Worm (Caenorhabditis elegans) whole organism, mixed stage, embryonic: Measurements from ENCODE around the gene asp-3.

Experiments used
- M03D4.4 ChIP-seq: sonication (generic microtip); optimal IDR thresholded peaks from 2 replicates; lab custom pipeline; 2017; ENCODE audit warnings: mild to moderate bottlenecking, missing genetic modification characterization, missing compliant biosample characterization
- bed-3 ChIP-seq: fragments of 200-800 bp; sonication (Bioruptor generic); optimal IDR thresholded peaks from 3 replicates; lab custom pipeline; 2018; ENCODE audit warnings: mild to moderate bottlenecking, missing genetic modification characterization, moderate library complexity, missing compliant biosample characterization
- ceh-43 ChIP-seq: fragments of 200-800 bp; sonication (Bioruptor generic); optimal IDR thresholded peaks from 2 replicates; lab custom pipeline; 2018; ENCODE audit warnings: mild to moderate bottlenecking, missing genetic modification characterization, moderate library complexity, missing compliant biosample characterization
- ceh-83 ChIP-seq: fragments of 200-800 bp; sonication (Bioruptor generic); optimal IDR thresholded peaks from 2 replicates; lab custom pipeline; 2018; ENCODE audit warnings: mild to moderate bottlenecking, missing genetic modification characterization, missing compliant biosample characterization
- ces-1 ChIP-seq: fragments of 150-350 bp; optimal IDR thresholded peaks from 2 replicates; lab custom pipeline; 2014; ENCODE audit warnings: missing biosample characterization, missing genetic modification reagents, missing genetic modification characterization
- cnd-1 ChIP-seq: fragments of 200-800 bp; sonication (Bioruptor generic); optimal IDR thresholded peaks from 2 replicates; lab custom pipeline; 2018; ENCODE audit warnings: mild to moderate bottlenecking, missing genetic modification characterization, missing compliant biosample characterization
- drap-1 ChIP-seq: fragments of 200-800 bp; sonication (Bioruptor generic); optimal IDR thresholded peaks from 3 replicates; lab custom pipeline; 2018; ENCODE audit warnings: mild to moderate bottlenecking, missing genetic modification characterization, missing compliant biosample characterization
- elt-3 ChIP-seq: fragments of 150-350 bp; optimal IDR thresholded peaks from 2 replicates; lab custom pipeline; 2014; ENCODE audit warnings: missing biosample characterization, missing genetic modification characterization
- flh-1 ChIP-seq: fragments of 200-800 bp; sonication (Bioruptor generic); optimal IDR thresholded peaks from 2 replicates; lab custom pipeline; 2018; ENCODE audit warnings: mild to moderate bottlenecking, missing genetic modification characterization, moderate library complexity, missing compliant biosample characterization
- ham-2 ChIP-seq: fragments of 200-800 bp; sonication (Bioruptor generic); optimal IDR thresholded peaks from 2 replicates; lab custom pipeline; 2018; ENCODE audit warnings: mild to moderate bottlenecking, missing genetic modification characterization, missing compliant biosample characterization
- hlh-1 ChIP-seq: fragments of 150-350 bp; optimal IDR thresholded peaks from 2 replicates; lab custom pipeline; 2014; ENCODE audit warnings: missing biosample characterization, missing genetic modification reagents, missing genetic modification characterization
- lin-13 ChIP-seq: fragments of 150-350 bp; optimal IDR thresholded peaks from 2 replicates; lab custom pipeline; 2014; ENCODE audit warnings: missing biosample characterization, missing genetic modification characterization
- lin-32 ChIP-seq: fragments of 200-800 bp; sonication (Bioruptor generic); optimal IDR thresholded peaks from 2 replicates; lab custom pipeline; 2018; ENCODE audit warnings: mild to moderate bottlenecking, missing genetic modification characterization, missing compliant biosample characterization
- lsy-2 ChIP-seq: fragments of 150-350 bp; optimal IDR thresholded peaks from 2 replicates; lab custom pipeline; 2014; ENCODE audit warnings: missing biosample characterization, missing genetic modification characterization
- mab-5 ChIP-seq: fragments of 150-350 bp; optimal IDR thresholded peaks from 2 replicates; lab custom pipeline; 2014; ENCODE audit warnings: missing biosample characterization, missing genetic modification characterization
- nhr-12 ChIP-seq: fragments of 150-350 bp; optimal IDR thresholded peaks from 2 replicates; lab custom pipeline; 2014; ENCODE audit warnings: missing biosample characterization, missing genetic modification characterization
- nhr-2 ChIP-seq: fragments of 150-350 bp; optimal IDR thresholded peaks from 2 replicates; lab custom pipeline; 2014; ENCODE audit warnings: missing biosample characterization, missing genetic modification characterization
- nhr-237 ChIP-seq: fragments of 150-350 bp; optimal IDR thresholded peaks from 2 replicates; lab custom pipeline; 2014; ENCODE audit warnings: missing biosample characterization, missing genetic modification characterization
- pha-4 ChIP-seq: fragments of 150-350 bp; optimal IDR thresholded peaks from 2 replicates; lab custom pipeline; 2018; ENCODE audit warnings: missing biosample characterization, missing genetic modification reagents, missing genetic modification characterization
- sem-2 ChIP-seq: fragments of 200-800 bp; sonication (Bioruptor generic); optimal IDR thresholded peaks from 2 replicates; lab custom pipeline; 2018; ENCODE audit warnings: mild to moderate bottlenecking, missing genetic modification characterization, missing compliant biosample characterization
- snpc-4 ChIP-seq: fragments of 150-350 bp; optimal IDR thresholded peaks from 2 replicates; lab custom pipeline; 2014; ENCODE audit warnings: missing biosample characterization, missing genetic modification characterization
- sptf-1 ChIP-seq: sonication (generic microtip); optimal IDR thresholded peaks from 2 replicates; lab custom pipeline; 2017; ENCODE audit warnings: mild to moderate bottlenecking, missing genetic modification characterization, moderate library complexity, missing compliant biosample characterization
- unc-120 ChIP-seq: sonication (generic microtip); optimal IDR thresholded peaks from 2 replicates; lab custom pipeline; 2017; ENCODE audit warnings: missing genetic modification characterization, missing compliant biosample characterization; ENCODE audit not compliant: poor library complexity, severe bottlenecking
- unc-39 ChIP-seq: fragments of 150-350 bp; optimal IDR thresholded peaks from 2 replicates; lab custom pipeline; 2014; ENCODE audit warnings: missing biosample characterization, missing genetic modification characterization
- ztf-11 ChIP-seq: fragments of 150-350 bp; optimal IDR thresholded peaks from 2 replicates; lab custom pipeline; 2014; ENCODE audit warnings: missing biosample characterization, missing genetic modification characterization

asp-3 gene

DNA sequence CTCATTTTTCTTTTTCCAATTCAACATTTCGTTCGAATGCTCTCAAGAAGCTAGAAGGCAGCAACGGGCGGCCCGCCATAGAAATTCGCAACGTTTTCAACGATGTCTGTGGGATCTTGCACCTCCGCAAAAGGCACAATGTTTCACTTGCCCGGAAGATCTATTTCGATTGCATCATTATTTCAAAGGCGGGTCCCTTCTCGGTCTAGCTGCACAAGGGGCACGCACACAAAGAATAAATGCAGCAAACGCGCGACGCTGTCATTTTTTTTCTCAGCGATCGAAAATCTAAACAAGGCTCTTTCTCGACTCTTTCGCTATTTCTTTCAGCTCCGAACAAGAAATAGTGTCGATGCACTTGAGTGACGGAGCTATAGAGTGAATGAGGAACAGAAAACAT lies 45.9 kb upstream of the asp-3 start:
- TF ChIP-seq ces-1 (GFP tag; lab: Kevin White, UChicago) (peak; percentile 1), ztf-11 (tag; lab: Kevin White, UChicago) (no peak)

DNA sequence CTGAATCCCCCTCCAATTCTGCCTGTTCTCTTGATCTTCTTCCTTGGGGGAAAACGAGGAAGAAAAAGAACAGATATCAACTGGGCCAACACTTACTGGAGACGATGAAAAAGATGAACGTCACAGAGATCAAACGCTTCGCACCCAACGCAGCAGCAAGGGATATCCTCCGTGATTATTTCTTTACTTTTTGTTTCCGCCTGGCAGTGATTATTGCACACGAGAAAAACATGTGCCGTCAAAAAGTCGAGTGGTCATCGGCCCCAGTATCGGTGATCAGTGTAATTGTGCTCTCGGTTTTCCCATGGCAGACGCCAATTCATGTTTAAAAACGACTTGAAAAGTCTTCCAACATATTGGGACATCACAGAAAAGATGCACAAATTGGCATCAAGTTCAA lies 45.3 kb upstream of the asp-3 start:
- TF ChIP-seq nhr-237 (tag; lab: Kevin White, UChicago) = no peak
- no peak for TF ChIP-seq M03D4.4
- TF ChIP-seq ceh-43 (GFP tag; lab: Kevin White, UChicago) = no peak
- TF ChIP-seq sem-2 (GFP tag; lab: Kevin White, UChicago) = no peak
- no peak for TF ChIP-seq nhr-12
- TF ChIP-seq cnd-1 (tag; lab: Kevin White, UChicago) = no peak
- no peak for TF ChIP-seq unc-39 (tag; lab: Kevin White, UChicago)
- no peak for TF ChIP-seq hlh-1 (tag; lab: Kevin White, UChicago)
- no peak for TF ChIP-seq elt-3
- no peak for TF ChIP-seq snpc-4
- TF ChIP-seq bed-3 (GFP tag; lab: Kevin White, UChicago) = no peak
- no peak for TF ChIP-seq lsy-2
- TF ChIP-seq sptf-1 (tag; lab: Kevin White, UChicago) = no peak
- no peak for TF ChIP-seq lin-13 (tag; lab: Kevin White, UChicago)

DNA sequence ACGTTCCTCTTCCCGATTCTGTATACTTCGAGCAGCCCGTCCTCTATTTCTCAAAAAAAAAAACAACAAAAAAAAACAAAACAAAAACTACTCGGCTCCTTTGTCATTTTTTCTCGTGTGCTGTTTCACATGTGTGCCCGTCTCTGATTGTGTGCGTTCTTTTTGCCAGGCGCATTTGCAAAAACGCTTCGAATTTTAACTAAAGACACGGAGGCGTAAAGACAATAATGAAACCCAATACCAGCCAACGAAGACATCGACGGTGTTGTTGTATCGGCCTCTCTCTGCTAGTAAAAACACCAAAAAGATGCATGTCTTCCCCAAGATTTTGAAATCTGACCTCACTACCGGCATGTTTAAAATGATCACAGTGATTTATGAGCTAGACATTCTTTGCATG lies 44.0 kb upstream of the asp-3 start:
- no peak for TF ChIP-seq unc-120 (tag; lab: Kevin White, UChicago)
- no peak for TF ChIP-seq nhr-12
- TF ChIP-seq ztf-11 (tag; lab: Kevin White, UChicago) = no peak
- TF ChIP-seq flh-1 (GFP tag; lab: Kevin White, UChicago) = no peak

DNA sequence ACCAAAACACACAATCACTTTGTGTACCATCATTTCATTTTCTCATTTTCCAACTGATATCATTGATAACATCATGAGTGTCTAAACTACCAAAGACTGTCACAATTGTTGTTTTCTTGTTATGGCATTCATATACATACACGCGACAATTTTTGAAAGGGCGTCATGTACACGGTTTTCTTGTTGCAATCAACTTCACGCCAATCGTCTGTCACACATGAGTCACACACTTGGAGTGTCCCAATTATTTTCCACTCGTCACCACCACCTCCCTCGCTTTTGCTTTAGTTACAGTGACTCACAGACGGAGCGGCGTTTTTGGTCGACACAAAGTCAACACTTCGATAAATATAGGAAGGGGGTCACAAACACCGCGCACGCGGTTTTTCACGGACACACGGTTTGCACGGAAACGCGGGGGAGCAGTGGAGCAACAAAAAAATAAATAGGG lies 42.9 kb upstream of the asp-3 start:
- TF ChIP-seq pha-4 (tag; lab: Kevin White, UChicago) = peak; percentile 26
- TF ChIP-seq flh-1 (GFP tag; lab: Kevin White, UChicago) = no peak

DNA sequence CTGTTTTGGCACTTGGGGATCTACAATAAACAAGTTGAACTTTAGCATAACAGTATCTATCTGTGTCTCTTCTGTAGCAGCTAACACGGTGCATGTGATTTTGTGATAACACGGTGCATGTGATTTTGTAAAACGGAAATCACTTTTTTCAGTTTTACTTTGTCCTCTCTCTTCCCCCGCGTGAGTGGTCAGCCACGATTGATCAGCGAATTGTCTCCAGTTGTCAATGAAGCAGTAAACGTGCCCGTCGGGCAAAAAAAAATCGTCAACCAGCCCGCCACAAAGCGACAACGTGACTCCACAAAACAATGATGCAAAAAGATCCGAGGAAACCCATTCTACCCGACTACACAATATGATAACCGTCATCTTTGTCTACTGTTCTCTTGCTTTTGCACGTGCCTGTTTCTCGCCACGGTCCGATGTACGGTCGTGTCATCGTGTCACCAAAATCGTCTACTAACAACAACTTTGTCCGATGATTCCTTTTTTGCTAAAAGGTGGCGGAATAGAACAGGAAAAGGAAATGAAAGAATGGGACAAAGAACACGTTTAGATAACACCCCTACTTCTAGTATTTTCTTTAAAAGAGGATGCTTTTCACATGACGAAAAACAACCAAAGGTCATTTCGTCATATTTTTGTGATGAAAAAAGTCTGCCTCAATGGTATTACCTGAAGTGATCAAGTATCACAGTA lies 41.6 kb upstream of the asp-3 start:
- no peak for TF ChIP-seq ces-1 (GFP tag; lab: Kevin White, UChicago)
- TF ChIP-seq flh-1 (GFP tag; lab: Kevin White, UChicago) = no peak
- TF ChIP-seq drap-1 = no peak
- no peak for TF ChIP-seq unc-39 (tag; lab: Kevin White, UChicago)
- no peak for TF ChIP-seq unc-120 (tag; lab: Kevin White, UChicago)
- no peak for TF ChIP-seq hlh-1 (tag; lab: Kevin White, UChicago)
- TF ChIP-seq lin-13 (tag; lab: Kevin White, UChicago) = no peak
- no peak for TF ChIP-seq elt-3
- no peak for TF ChIP-seq lin-32 (GFP tag; lab: Kevin White, UChicago)
- no peak for TF ChIP-seq lsy-2
- no peak for TF ChIP-seq nhr-2 (tag; lab: Kevin White, UChicago)
- TF ChIP-seq mab-5 (tag; lab: Kevin White, UChicago) = no peak
- no peak for TF ChIP-seq sem-2 (GFP tag; lab: Kevin White, UChicago)
- TF ChIP-seq snpc-4 = no peak

DNA sequence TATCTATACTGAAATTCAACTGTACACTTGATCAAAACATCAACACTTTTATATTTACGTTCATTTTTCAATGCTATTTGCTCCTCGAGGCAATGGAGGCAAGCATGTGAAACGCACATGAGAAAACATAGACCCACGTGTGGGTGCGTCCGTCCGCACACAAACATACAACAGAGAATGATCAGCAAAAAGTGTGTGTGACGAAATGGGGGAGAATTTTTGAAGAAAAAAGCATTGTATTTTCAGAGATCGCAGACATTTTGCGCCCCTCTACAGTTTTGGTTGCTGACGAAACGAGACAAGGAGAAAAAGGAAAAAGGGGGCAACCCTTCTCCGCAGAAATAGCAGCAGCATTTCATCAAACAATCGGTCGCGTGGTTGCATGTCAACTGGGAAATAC lies 40.7 kb upstream of the asp-3 start:
- TF ChIP-seq ceh-43 (GFP tag; lab: Kevin White, UChicago) (no peak), pha-4 (tag; lab: Kevin White, UChicago) (peak; percentile 75), nhr-237 (tag; lab: Kevin White, UChicago) (peak; percentile 64), ham-2 (GFP tag; lab: Kevin White, UChicago) (peak; percentile 17), bed-3 (GFP tag; lab: Kevin White, UChicago) (no peak)
- TF ChIP-seq, all 35 proteins: peak for 3

DNA sequence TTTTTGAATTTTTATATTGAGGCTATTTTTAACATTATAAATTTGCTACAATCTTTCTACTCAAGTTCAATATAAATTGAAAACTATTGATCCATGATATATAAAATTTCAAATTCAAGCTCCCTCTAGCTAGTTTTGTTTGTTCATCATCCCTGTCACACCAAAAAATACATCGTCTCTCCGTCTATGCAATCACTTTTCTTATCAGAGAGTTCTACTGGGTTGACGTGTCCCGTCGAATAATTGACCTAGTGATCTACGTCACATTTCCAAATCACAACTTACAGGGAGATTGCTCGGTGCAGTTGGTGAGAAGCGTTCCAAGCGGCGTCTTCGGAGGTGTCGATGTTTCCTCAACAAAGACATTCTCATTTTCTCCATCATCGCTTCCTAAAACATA lies 29.7 kb upstream of the asp-3 start:
- no peak for TF ChIP-seq ceh-83 (GFP tag; lab: Kevin White, UChicago)
- TF ChIP-seq, all 35 proteins: peak for 0
